Fruit fly (Drosophila melanogaster): ENCODE data around the gene Med.

The Med gene

DNA sequence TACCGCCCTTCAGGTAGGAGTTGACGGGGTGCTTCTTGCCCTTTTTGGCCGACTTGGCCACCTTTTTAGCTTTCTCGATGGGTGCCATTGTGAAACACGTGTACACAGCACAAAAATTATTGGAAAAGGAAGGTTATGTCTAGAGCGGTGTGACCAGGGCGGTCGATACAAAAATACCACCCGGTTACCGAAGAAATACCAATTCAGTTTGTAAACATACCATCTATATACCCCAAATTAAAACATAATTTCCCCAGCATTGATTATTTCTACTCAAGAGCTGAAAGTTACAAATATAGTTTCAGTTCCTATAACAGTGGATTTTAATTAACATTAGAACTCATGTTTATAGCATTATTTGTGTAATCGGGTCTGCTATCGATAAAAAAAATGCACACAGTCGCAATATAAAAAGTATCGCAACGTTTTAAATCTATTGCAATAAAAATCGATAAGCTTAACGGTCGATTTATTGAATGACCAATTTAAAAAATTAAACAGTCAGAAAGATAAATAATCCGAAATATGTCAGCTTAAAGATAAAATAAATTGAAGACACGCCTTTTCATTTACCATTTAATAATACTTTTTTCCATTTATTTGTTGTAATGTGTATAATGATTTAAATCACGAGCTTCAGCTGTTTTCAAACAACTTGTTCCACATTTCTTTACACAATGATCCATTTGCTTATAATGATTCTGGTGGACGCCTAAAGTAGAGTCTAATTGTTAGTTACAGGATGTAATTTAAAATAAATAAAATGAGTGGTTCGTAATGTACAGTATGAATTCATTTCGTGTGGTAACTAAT is 14.6 kb upstream of the Med start, which contains the start of gene RpL6 (continued):
- TF ChIP-seq Hmx (GFP tag; optimal IDR thresholded peaks at IDR 0.05) (no peak), CG18619 (GFP tag; optimal IDR thresholded peaks at IDR 0.05) (no peak), run (tag; optimal IDR thresholded peaks at IDR 0.05) (no peak), CG10543 (GFP tag; optimal IDR thresholded peaks at IDR 0.05) (no peak), CG12942 (GFP tag; optimal IDR thresholded peaks at IDR 0.05) (no peak), Dref (GFP tag; IDR thresholded peaks at IDR 0.05) (peak; percentile 83), E2f2 (GFP tag; IDR thresholded peaks at IDR 0.05) (peak; percentile 56; the same call in 1 of the 2 replicates), p53 (GFP tag; optimal IDR thresholded peaks at IDR 0.05) (no peak), az2 (GFP tag; optimal IDR thresholded peaks at IDR 0.05) (no peak), jigr1 (GFP tag; IDR thresholded peaks at IDR 0.05) (no peak), lola (GFP tag; optimal IDR thresholded peaks at IDR 0.05) (peak in 1 of 3 experiments; percentile 13), MESR4 (GFP tag; optimal IDR thresholded peaks at IDR 0.05) (peak; percentile 100), Xrp1 (GFP tag; IDR thresholded peaks at IDR 0.05) (peak; percentile 7; the same call in 1 of the 2 replicates), btn (GFP tag; optimal IDR thresholded peaks at IDR 0.05) (no peak), CG2889 (GFP tag; IDR thresholded peaks at IDR 0.05) (no peak), CG14441 (GFP tag; IDR thresholded peaks at IDR 0.05) (peak; percentile 34; the same call in 1 of the 2 replicates), Gsc (GFP tag; IDR thresholded peaks at IDR 0.05) (no peak), CG33557 (GFP tag; optimal IDR thresholded peaks at IDR 0.05) (peak; percentile 46), ken (GFP tag; IDR thresholded peaks at IDR 0.05) (0 out of 3 replicates have a peak, but pooled peaks have one; percentile 37), yki (optimal IDR thresholded peaks at IDR 0.05) (no peak), ab (GFP tag; optimal IDR thresholded peaks at IDR 0.05) (no peak), CG10654 (GFP tag; optimal IDR thresholded peaks at IDR 0.05) (no peak), CG12155 (GFP tag; optimal IDR thresholded peaks at IDR 0.05) (no peak), slp2 (GFP tag; optimal IDR thresholded peaks at IDR 0.05) (no peak), CG5245 (GFP tag; optimal IDR thresholded peaks at IDR 0.05) (no peak), sens-2 (GFP tag; IDR thresholded peaks at IDR 0.05) (no peak), CG14667 (GFP tag; IDR thresholded peaks at IDR 0.05) (no peak), CG16779 (GFP tag; IDR thresholded peaks at IDR 0.05) (no peak), CG1529 (GFP tag; optimal IDR thresholded peaks at IDR 0.05) (no peak), gcm2 (GFP tag; optimal IDR thresholded peaks at IDR 0.05) (no peak), ftz-f1 (GFP tag; optimal IDR thresholded peaks at IDR 0.05) (peak; percentile 66), stc (GFP tag; IDR thresholded peaks at IDR 0.05) (no peak; the same call in 1 of the 2 replicates), CG8290 (GFP tag; optimal IDR thresholded peaks at IDR 0.05) (peak; percentile 34), CG8290 (tag; optimal IDR thresholded peaks at IDR 0.05) (peak in 1 of 2 experiments; percentile 45), CkIIα-i1 (GFP tag; IDR thresholded peaks at IDR 0.05) (no peak), NC2β (GFP tag; optimal IDR thresholded peaks at IDR 0.05) (peak; percentile 39), CG1603 (tag; optimal IDR thresholded peaks at IDR 0.05) (peak; percentile 60), salm (tag; optimal IDR thresholded peaks at IDR 0.05) (peak; percentile 4), schlank (tag; optimal IDR thresholded peaks at IDR 0.05) (no peak), CG13123 (GFP tag; optimal IDR thresholded peaks at IDR 0.05) (no peak), repo (GFP tag; optimal IDR thresholded peaks at IDR 0.05) (no peak), crp (GFP tag; optimal IDR thresholded peaks at IDR 0.05) (no peak), CG31224 (GFP tag; IDR thresholded peaks at IDR 0.05) (no peak), luna (GFP tag; optimal IDR thresholded peaks at IDR 0.05) (no peak), bbx (GFP tag; IDR thresholded peaks at IDR 0.05; ENCODE audit: partially characterized antibody) (peak; percentile 72), mirr (GFP tag; optimal IDR thresholded peaks at IDR 0.05) (peak; percentile 58), nau (GFP tag; optimal IDR thresholded peaks at IDR 0.05) (no peak), Kr (GFP tag; optimal IDR thresholded peaks at IDR 0.05) (no peak), CG13775 (GFP tag; optimal IDR thresholded peaks at IDR 0.05) (peak; percentile 31), pan (optimal IDR thresholded peaks at IDR 0.05) (no peak), pan (GFP tag; optimal IDR thresholded peaks at IDR 0.05 in 1 of 2, IDR thresholded peaks at IDR 0.05 in 1 of 2) (no peak)
